Worm (Caenorhabditis elegans) whole organism, late embryonic: ENCODE results near the gene C02E7.7.

ENCODE experiments used
- F13H6.1 ChIP-seq: sonication (generic microtip); optimal IDR thresholded peaks from 2 replicates; lab custom pipeline; 2016; ENCODE audit warnings: missing genetic modification characterization, missing compliant biosample characterization
- K02D7.2 ChIP-seq: sonication (generic microtip); optimal IDR thresholded peaks from 2 replicates; lab custom pipeline; 2017; ENCODE audit warnings: mild to moderate bottlenecking, missing genetic modification characterization, missing compliant biosample characterization
- K09A11.1 ChIP-seq: sonication (generic microtip); optimal IDR thresholded peaks from 2 replicates; lab custom pipeline; 2017; ENCODE audit warnings: antibody characterized with exemption, mild to moderate bottlenecking, missing genetic modification characterization, missing compliant biosample characterization; ENCODE audit not compliant: insufficient read depth
- ama-1 ChIP-seq: fragments of 150-350 bp; optimal IDR thresholded peaks from 2 replicates; lab custom pipeline; 2014
- ceh-14 ChIP-seq: sonication (generic microtip); optimal IDR thresholded peaks from 2 replicates; lab custom pipeline; 2016; ENCODE audit warnings: missing genotype, missing genetic modification characterization, missing compliant biosample characterization
- ceh-18 ChIP-seq: sonication (generic microtip); optimal IDR thresholded peaks from 2 replicates; lab custom pipeline; 2016; ENCODE audit warnings: missing genetic modification characterization, missing compliant biosample characterization
- ceh-19 ChIP-seq: fragments of 200-800 bp; sonication (Bioruptor generic); optimal IDR thresholded peaks from 2 replicates; lab custom pipeline; 2018; ENCODE audit warnings: mild to moderate bottlenecking, missing genetic modification characterization, missing compliant biosample characterization
- ceh-2 ChIP-seq: sonication (generic microtip); optimal IDR thresholded peaks from 2 replicates; lab custom pipeline; 2016; ENCODE audit warnings: missing genotype, missing genetic modification characterization, missing compliant biosample characterization
- ceh-22 ChIP-seq: sonication (generic microtip); optimal IDR thresholded peaks from 2 replicates; lab custom pipeline; 2017; ENCODE audit warnings: missing biosample characterization, missing genetic modification characterization
- ceh-30 ChIP-seq: fragments of 150-350 bp; optimal IDR thresholded peaks from 2 replicates; lab custom pipeline; 2014; ENCODE audit warnings: missing biosample characterization, missing genetic modification characterization
- ceh-34 ChIP-seq: sonication (generic microtip); optimal IDR thresholded peaks from 2 replicates; lab custom pipeline; 2016; ENCODE audit warnings: mild to moderate bottlenecking, missing genetic modification characterization, missing compliant biosample characterization
- ceh-45 ChIP-seq: fragments of 200-800 bp; sonication (Bioruptor generic); IDR thresholded peaks from 2 replicates; pipeline ENCODE4 v1.3.6; 2022; ENCODE audit warnings: missing genetic modification reagents, missing genetic modification characterization, missing compliant biosample characterization
- ceh-48 ChIP-seq: sonication (generic microtip); optimal IDR thresholded peaks from 2 replicates; lab custom pipeline; 2016; ENCODE audit warnings: missing genetic modification characterization, inconsistent platforms, missing compliant biosample characterization
- ceh-6 ChIP-seq: fragments of 200-800 bp; sonication (Bioruptor generic); optimal IDR thresholded peaks from 2 replicates; lab custom pipeline; 2018; ENCODE audit warnings: mild to moderate bottlenecking, missing genetic modification characterization, missing compliant biosample characterization
- ceh-9 ChIP-seq: sonication (generic microtip); optimal IDR thresholded peaks from 2 replicates; lab custom pipeline; 2016; ENCODE audit warnings: mild to moderate bottlenecking, missing genetic modification characterization, inconsistent platforms, missing compliant biosample characterization
- che-1 ChIP-seq: sonication (generic microtip); optimal IDR thresholded peaks from 2 replicates; lab custom pipeline; 2016; ENCODE audit warnings: mild to moderate bottlenecking, missing genetic modification characterization, missing compliant biosample characterization
- elt-2 ChIP-seq: sonication (generic microtip); optimal IDR thresholded peaks from 2 replicates; lab custom pipeline; 2016; ENCODE audit warnings: missing genetic modification reagents, missing genetic modification characterization, missing compliant biosample characterization
- eyg-1 ChIP-seq: sonication (generic microtip); optimal IDR thresholded peaks from 2 replicates; lab custom pipeline; 2016; ENCODE audit warnings: missing genotype, missing genetic modification characterization, missing compliant biosample characterization
- fkh-10 ChIP-seq: fragments of 150-350 bp; optimal IDR thresholded peaks from 2 replicates; lab custom pipeline; 2014; ENCODE audit warnings: missing biosample characterization, missing genetic modification reagents, missing genetic modification characterization
- gmeb-2 ChIP-seq: sonication (generic microtip); optimal IDR thresholded peaks from 2 replicates; lab custom pipeline; 2016; ENCODE audit warnings: missing genetic modification characterization, inconsistent platforms, missing compliant biosample characterization
- hlh-6 ChIP-seq: sonication (generic microtip); optimal IDR thresholded peaks from 2 replicates; lab custom pipeline; 2016; ENCODE audit warnings: missing genotype, missing genetic modification characterization, missing compliant biosample characterization
- lim-6 ChIP-seq: sonication (generic microtip); optimal IDR thresholded peaks from 2 replicates; lab custom pipeline; 2016; ENCODE audit warnings: missing genetic modification characterization, missing compliant biosample characterization
- madf-2 ChIP-seq: sonication (generic microtip); optimal IDR thresholded peaks from 2 replicates; lab custom pipeline; 2017; ENCODE audit warnings: missing genetic modification characterization, missing compliant biosample characterization
- mec-3 ChIP-seq: sonication (generic microtip); optimal IDR thresholded peaks from 2 replicates; lab custom pipeline; 2016; ENCODE audit warnings: borderline replicate concordance, missing genetic modification characterization, missing compliant biosample characterization
- nhr-11 ChIP-seq: fragments of 150-350 bp; optimal IDR thresholded peaks from 2 replicates; lab custom pipeline; 2014; ENCODE audit warnings: missing biosample characterization, missing genetic modification characterization
- nhr-232 ChIP-seq: sonication (generic microtip); optimal IDR thresholded peaks from 2 replicates; lab custom pipeline; 2016; ENCODE audit warnings: missing genetic modification characterization, missing compliant biosample characterization
- odd-2 ChIP-seq: sonication (generic microtip); optimal IDR thresholded peaks from 2 replicates; lab custom pipeline; 2017; ENCODE audit warnings: antibody characterized with exemption, mild to moderate bottlenecking, missing genetic modification characterization, missing compliant biosample characterization
- pag-3 ChIP-seq: sonication (generic microtip); optimal IDR thresholded peaks from 2 replicates; lab custom pipeline; 2016; ENCODE audit warnings: missing compliant biosample characterization, missing genetic modification characterization, borderline replicate concordance
- pat-9 ChIP-seq: fragments of 200-800 bp; sonication (Bioruptor generic); optimal IDR thresholded peaks from 2 replicates; lab custom pipeline; 2018; ENCODE audit warnings: mild to moderate bottlenecking, missing genetic modification characterization, moderate library complexity, missing compliant biosample characterization
- pha-2 ChIP-seq: sonication (generic microtip); optimal IDR thresholded peaks from 2 replicates; lab custom pipeline; 2017; ENCODE audit warnings: mild to moderate bottlenecking, missing genetic modification characterization, missing compliant biosample characterization
- pha-4 ChIP-seq: fragments of 150-350 bp; optimal IDR thresholded peaks from 2 replicates; lab custom pipeline; 2018; ENCODE audit warnings: missing biosample characterization, missing genetic modification reagents, missing genetic modification characterization
- pqm-1 ChIP-seq: sonication (generic microtip); optimal IDR thresholded peaks from 2 replicates; lab custom pipeline; 2016; ENCODE audit warnings: missing genetic modification characterization, missing compliant biosample characterization
- pros-1 ChIP-seq: fragments of 150-350 bp; optimal IDR thresholded peaks from 2 replicates; lab custom pipeline; 2014; ENCODE audit warnings: missing biosample characterization, missing genetic modification reagents, missing genetic modification characterization
- rnt-1 ChIP-seq: sonication (generic microtip); optimal IDR thresholded peaks from 2 replicates; lab custom pipeline; 2016; ENCODE audit warnings: missing genetic modification characterization, missing compliant biosample characterization
- unc-3 ChIP-seq, 2 experiments: fragments of 200-800 bp in 1 of 2; sonication (Bioruptor generic) in 1 of 2; sonication (generic microtip) in 1 of 2; conservative IDR thresholded peaks in 1 of 2; optimal IDR thresholded peaks in 1 of 2; 2 replicates each; pipeline versions ENCODE4 v1.3.6 to Lab custom; 2016 to 2022; ENCODE audit warnings: missing compliant biosample characterization in 2 of 2, missing genetic modification characterization in 2 of 2, missing genetic modification reagents in 1 of 2
- ztf-16 ChIP-seq: sonication (generic microtip); optimal IDR thresholded peaks from 2 replicates; lab custom pipeline; 2017; ENCODE audit warnings: missing genetic modification characterization, missing compliant biosample characterization

C02E7.7 gene

ce11 chrV:4889477-4889876, 28.9 kb downstream of the C02E7.7 start, which contains the start of gene ugt-12:
Gene ugt-12 (minus strand): TSS chrV:4889629.
- TF ChIP-seq ceh-2 (tag; lab: Kevin White, UChicago) (no peak), K09A11.1 (tag; lab: Kevin White, UChicago) (no peak), pha-4 (tag; lab: Kevin White, UChicago) (no peak), ceh-9 (no peak), ceh-6 (GFP tag; lab: Kevin White, UChicago) (no peak), lim-6 (tag; lab: Kevin White, UChicago) (no peak), gmeb-2 (no peak), ceh-30 (tag; lab: Kevin White, UChicago) (no peak), pha-2 (tag; lab: Kevin White, UChicago) (no peak), ceh-48 (tag; lab: Kevin White, UChicago) (no peak), fkh-10 (no peak), ztf-16 (tag; lab: Kevin White, UChicago) (no peak), ceh-45 (GFP tag; lab: Robert Waterston, UW) (no peak), nhr-232 (tag; lab: Kevin White, UChicago) (no peak), F13H6.1 (no peak), ceh-18 (tag; lab: Kevin White, UChicago) (no peak), pag-3 (tag; lab: Kevin White, UChicago) (no peak)

ce11 chrV:4885372-4885771, 33.0 kb downstream of the C02E7.7 start, which contains the start of gene T19H12.3:
Gene T19H12.3 (plus strand): TSS chrV:4885672.
- TF ChIP-seq che-1 = no peak
- TF ChIP-seq gmeb-2 = no peak
- TF ChIP-seq F13H6.1 = no peak
- no peak for TF ChIP-seq K02D7.2 (tag; lab: Kevin White, UChicago)
- TF ChIP-seq pros-1 (tag; lab: Kevin White, UChicago) = no peak
- TF ChIP-seq ztf-16 (tag; lab: Kevin White, UChicago) = no peak
- TF ChIP-seq madf-2 (tag; lab: Kevin White, UChicago) = no peak
- no peak for TF ChIP-seq unc-3 (GFP tag; conservative IDR thresholded peaks at IDR 0.05; lab: Robert Waterston, UW)
- no peak for TF ChIP-seq unc-3 (tag; optimal IDR thresholded peaks at IDR 0.05; lab: Kevin White, UChicago)
- no peak for TF ChIP-seq ama-1 (lab: Kevin White, UChicago)
- TF ChIP-seq hlh-6 = no peak
- no peak for TF ChIP-seq odd-2 (tag; lab: Kevin White, UChicago)
- no peak for TF ChIP-seq ceh-22
- no peak for TF ChIP-seq rnt-1 (tag; lab: Kevin White, UChicago)
- TF ChIP-seq mec-3 (tag; lab: Kevin White, UChicago) = no peak
- no peak for TF ChIP-seq ceh-19
- no peak for TF ChIP-seq pag-3 (tag; lab: Kevin White, UChicago)
- TF ChIP-seq ceh-2 (tag; lab: Kevin White, UChicago) = no peak
- TF ChIP-seq eyg-1 (tag; lab: Kevin White, UChicago) = no peak
- TF ChIP-seq ceh-6 (GFP tag; lab: Kevin White, UChicago) = no peak

DNA sequence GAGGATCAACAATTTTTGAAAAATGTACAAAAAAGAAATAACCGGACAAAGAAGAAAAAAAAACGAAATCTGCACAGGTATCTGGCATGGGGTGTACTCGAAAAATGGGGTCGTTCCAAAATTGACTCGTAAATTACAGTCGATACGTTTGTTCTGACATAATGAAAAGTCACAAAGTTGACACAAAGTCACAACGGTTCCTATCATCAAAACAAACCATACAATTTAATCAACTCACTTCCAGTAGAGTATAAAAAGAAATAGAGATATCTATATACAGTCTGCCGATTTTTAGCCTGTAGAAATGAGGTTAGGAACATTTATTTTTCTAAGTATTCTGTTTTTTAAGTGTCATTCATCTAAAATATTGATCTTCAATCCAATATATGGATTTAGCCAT, 33.9 kb downstream of the C02E7.7 start, which contains the start of gene T19H12.12:
T19H12.12 (plus strand) TSS at position 301 of the 400 bp plus-strand sequence.
- no peak for TF ChIP-seq odd-2 (tag; lab: Kevin White, UChicago)
- TF ChIP-seq nhr-11 (tag; lab: Kevin White, UChicago) = no peak
- TF ChIP-seq elt-2 (tag; lab: Kevin White, UChicago) = no peak
- no peak for TF ChIP-seq lim-6 (tag; lab: Kevin White, UChicago)
- no peak for TF ChIP-seq ceh-34 (tag; lab: Kevin White, UChicago)
- no peak for TF ChIP-seq K09A11.1 (tag; lab: Kevin White, UChicago)
- no peak for TF ChIP-seq pat-9 (tag; lab: Kevin White, UChicago)
- TF ChIP-seq, all 69 proteins: peak for 0

DNA sequence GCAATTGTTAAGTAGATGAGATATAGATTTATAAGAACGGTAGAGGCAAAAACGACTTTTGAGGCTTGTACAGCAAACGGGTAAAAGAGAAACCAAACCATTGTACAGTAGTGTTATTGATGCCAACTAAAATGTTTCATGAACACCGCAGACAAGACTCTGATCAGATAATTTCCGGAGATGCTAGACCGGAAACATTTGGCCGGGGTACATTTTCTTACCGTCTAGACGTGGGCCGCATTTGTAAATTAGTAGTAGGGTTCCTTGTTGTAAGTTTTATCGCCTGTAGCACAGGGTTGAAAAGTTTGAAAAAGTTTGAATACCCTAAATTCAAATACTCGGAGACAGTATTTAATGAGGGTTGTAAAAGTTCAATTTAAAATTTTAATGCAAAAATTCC, 37.0 kb downstream of the C02E7.7 start, which contains the start of gene str-32:
str-32 (minus strand) TSS at position 101 of the 400 bp plus-strand sequence.
- no peak for TF ChIP-seq madf-2 (tag; lab: Kevin White, UChicago)
- no peak for TF ChIP-seq pqm-1 (tag; lab: Kevin White, UChicago)
- no peak for TF ChIP-seq pat-9 (tag; lab: Kevin White, UChicago)
- TF ChIP-seq unc-3 (GFP tag; conservative IDR thresholded peaks at IDR 0.05; lab: Robert Waterston, UW) = no peak
- TF ChIP-seq unc-3 (tag; optimal IDR thresholded peaks at IDR 0.05; lab: Kevin White, UChicago) = no peak
- no peak for TF ChIP-seq lim-6 (tag; lab: Kevin White, UChicago)
- no peak for TF ChIP-seq odd-2 (tag; lab: Kevin White, UChicago)
- TF ChIP-seq hlh-6 = no peak
- no peak for TF ChIP-seq ceh-14 (tag; lab: Kevin White, UChicago)
- TF ChIP-seq ceh-48 (tag; lab: Kevin White, UChicago) = no peak
- TF ChIP-seq, all 69 proteins: peak for 0
